Fruit fly (Drosophila melanogaster): Measurements from ENCODE around the gene CG3277.

CG3277 gene

DNA sequence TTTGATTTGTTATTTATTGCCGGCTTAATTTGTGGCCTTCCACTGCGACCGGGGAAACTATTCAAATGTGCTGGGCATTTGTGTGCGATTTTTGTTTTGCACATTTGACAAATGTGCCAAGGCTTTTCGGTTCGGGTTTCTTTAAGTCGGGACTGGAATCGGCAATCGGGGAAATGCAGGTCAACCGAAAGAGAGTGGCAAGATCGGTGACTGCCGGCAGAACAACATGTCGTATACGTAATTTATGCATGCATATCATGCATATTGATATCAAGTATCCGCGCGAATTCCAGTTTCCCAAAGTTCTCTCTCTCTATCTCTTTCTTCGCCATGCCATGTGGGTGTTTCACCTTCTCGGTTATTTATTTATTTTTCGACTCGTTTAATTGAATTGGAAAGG lies 38.5 kb downstream of the CG3277 start:
- TF ChIP-seq dmrt93B (GFP tag; optimal IDR thresholded peaks at IDR 0.05), result no peak
- TF ChIP-seq CrebA (GFP tag; optimal IDR thresholded peaks at IDR 0.05; ENCODE audit: borderline replicate concordance), result no peak
- no peak for TF ChIP-seq dsf (GFP tag; optimal IDR thresholded peaks at IDR 0.05; ENCODE audit: borderline replicate concordance)
- TF ChIP-seq Hr83 (GFP tag; optimal IDR thresholded peaks at IDR 0.05; ENCODE audit: poor library complexity, severe bottlenecking), result no peak
- TF ChIP-seq Dif (GFP tag; optimal IDR thresholded peaks at IDR 0.05; ENCODE audit: partially characterized antibody), result no peak
- TF ChIP-seq Hnf4 (GFP tag; optimal IDR thresholded peaks at IDR 0.05), result no peak
- no peak for TF ChIP-seq pan (optimal IDR thresholded peaks at IDR 0.05)
- TF ChIP-seq jim (GFP tag; optimal IDR thresholded peaks at IDR 0.05), result no peak
- TF ChIP-seq Jra (GFP tag; optimal IDR thresholded peaks at IDR 0.05), result no peak
- no peak for TF ChIP-seq ey (GFP tag; optimal IDR thresholded peaks at IDR 0.05)
- TF ChIP-seq Dfd (GFP tag; optimal IDR thresholded peaks at IDR 0.05), result no peak
- no peak for TF ChIP-seq GATAd (GFP tag; optimal IDR thresholded peaks at IDR 0.05)

DNA sequence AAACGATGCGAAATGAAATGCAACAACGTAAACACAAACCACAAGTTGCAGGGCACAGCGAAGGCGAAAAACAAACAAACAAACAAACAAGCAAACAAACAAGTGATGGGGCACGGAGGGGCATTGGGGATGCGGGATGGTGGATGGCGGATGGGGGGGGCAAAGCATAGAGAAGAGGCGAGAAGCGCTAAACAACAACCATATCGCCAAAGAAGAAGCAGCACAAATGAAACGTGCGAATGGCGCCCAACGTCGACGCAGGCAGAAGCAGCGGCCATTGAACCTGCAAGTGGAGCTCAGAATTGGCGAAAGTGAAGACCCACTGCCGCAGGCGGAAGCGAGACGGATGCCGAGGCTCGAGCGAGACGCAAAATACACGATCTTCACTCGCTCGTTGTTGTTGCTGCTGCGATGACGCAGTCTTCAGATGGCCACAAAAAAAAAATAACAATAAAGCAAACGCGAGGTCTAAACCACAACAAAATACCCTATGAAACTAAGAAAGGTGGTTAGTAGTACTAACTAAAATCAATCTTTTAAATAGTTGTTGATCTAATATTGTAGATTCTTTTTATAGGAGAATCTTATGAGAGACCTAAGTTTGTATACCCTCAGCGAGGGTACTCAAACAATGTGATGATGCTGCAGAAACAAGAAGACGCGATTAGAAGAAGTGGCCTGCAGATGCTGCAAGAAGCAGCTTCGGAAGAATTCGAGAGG lies 42.0 kb downstream of the CG3277 start:
- TF ChIP-seq Hr83 (GFP tag; optimal IDR thresholded peaks at IDR 0.05; ENCODE audit: poor library complexity, severe bottlenecking) (no peak), Rel (GFP tag; optimal IDR thresholded peaks at IDR 0.05) (peak; percentile 75), Rel (tag; optimal IDR thresholded peaks at IDR 0.05) (peak; percentile 41), Hr78 (GFP tag; optimal IDR thresholded peaks at IDR 0.05) (no peak), CG9705 (GFP tag; optimal IDR thresholded peaks at IDR 0.05) (no peak), GATAd (GFP tag; optimal IDR thresholded peaks at IDR 0.05) (no peak), dl (GFP tag; optimal IDR thresholded peaks at IDR 0.05; ENCODE audit: insufficient read depth in 1 of 2, partially characterized antibody in 2 of 2) (no peak), br (GFP tag; optimal IDR thresholded peaks at IDR 0.05) (peak; percentile 88), Dif (GFP tag; optimal IDR thresholded peaks at IDR 0.05; ENCODE audit: partially characterized antibody) (no peak), jim (GFP tag; optimal IDR thresholded peaks at IDR 0.05) (no peak), sv (GFP tag; optimal IDR thresholded peaks at IDR 0.05) (no peak), ey (GFP tag; optimal IDR thresholded peaks at IDR 0.05) (peak; percentile 95), dmrt93B (GFP tag; optimal IDR thresholded peaks at IDR 0.05) (peak; percentile 68), Mio (GFP tag; optimal IDR thresholded peaks at IDR 0.05) (peak; percentile 34), CrebA (GFP tag; optimal IDR thresholded peaks at IDR 0.05; ENCODE audit: borderline replicate concordance) (peak; percentile 78), pan (optimal IDR thresholded peaks at IDR 0.05) (no peak), OdsH (GFP tag; optimal IDR thresholded peaks at IDR 0.05) (peak; percentile 88), psq (GFP tag; optimal IDR thresholded peaks at IDR 0.05) (peak; percentile 98), lola (GFP tag; optimal IDR thresholded peaks at IDR 0.05) (no peak), woc (GFP tag; optimal IDR thresholded peaks at IDR 0.05) (peak; percentile 96), dsf (GFP tag; optimal IDR thresholded peaks at IDR 0.05; ENCODE audit: borderline replicate concordance) (peak; percentile 21), Abd-B (GFP tag; optimal IDR thresholded peaks at IDR 0.05) (no peak), Dfd (GFP tag; optimal IDR thresholded peaks at IDR 0.05) (no peak), Jra (GFP tag; optimal IDR thresholded peaks at IDR 0.05) (peak; percentile 89), Myc (optimal IDR thresholded peaks at IDR 0.05) (no peak), foxo (GFP tag; optimal IDR thresholded peaks at IDR 0.05) (peak; percentile 51 to 91), rgr (GFP tag; optimal IDR thresholded peaks at IDR 0.05) (peak; percentile 91), sage (GFP tag; optimal IDR thresholded peaks at IDR 0.05) (peak; percentile 89), h (GFP tag; optimal IDR thresholded peaks at IDR 0.05) (peak; percentile 95), HLH106 (tag; optimal IDR thresholded peaks at IDR 0.05) (peak; percentile 81), Vsx2 (GFP tag; optimal IDR thresholded peaks at IDR 0.05; ENCODE audit: partially characterized antibody) (no peak), N (GFP tag; optimal IDR thresholded peaks at IDR 0.05) (no peak), Sp1 (GFP tag; optimal IDR thresholded peaks at IDR 0.05) (peak; percentile 75), usp (GFP tag; optimal IDR thresholded peaks at IDR 0.05) (no peak), fru (GFP tag; optimal IDR thresholded peaks at IDR 0.05) (peak; percentile 93), CG32264 (GFP tag; optimal IDR thresholded peaks at IDR 0.05) (peak; percentile 85), Hnf4 (GFP tag; optimal IDR thresholded peaks at IDR 0.05) (peak; percentile 89), tai (GFP tag; optimal IDR thresholded peaks at IDR 0.05) (peak; percentile 79), brk (GFP tag; optimal IDR thresholded peaks at IDR 0.05) (peak; percentile 85)

All from whole organism, wandering third instar larva.